Worm (Caenorhabditis elegans): Measurements from ENCODE around the gene H41C03.2.

- peak; percentile 96 for TF ChIP-seq aly-2 (tag; optimal IDR thresholded peaks at IDR 0.05)
- peak; percentile 87 for TF ChIP-seq fos-1 (tag; optimal IDR thresholded peaks at IDR 0.05)
- TF ChIP-seq zag-1 (tag; optimal IDR thresholded peaks at IDR 0.05), result peak; percentile 95
- peak; percentile 94 for TF ChIP-seq pqm-1 (tag; optimal IDR thresholded peaks at IDR 0.05)
- peak; percentile 74 for TF ChIP-seq unc-62 (GFP tag; optimal IDR thresholded peaks at IDR 0.05)
- peak; percentile 100 for TF ChIP-seq snpc-4 (tag; optimal IDR thresholded peaks at IDR 0.05)
- no peak for TF ChIP-seq ztf-11 (tag; optimal IDR thresholded peaks at IDR 0.05)
- TF ChIP-seq ceh-82 (tag; optimal IDR thresholded peaks at IDR 0.05), result peak; percentile 96
- peak; percentile 73 for TF ChIP-seq ZK546.5 (tag; optimal IDR thresholded peaks at IDR 0.05)
- TF ChIP-seq elt-2 (tag; optimal IDR thresholded peaks at IDR 0.05), result peak; percentile 99
- peak; percentile 85 for TF ChIP-seq elt-1 (tag; optimal IDR thresholded peaks at IDR 0.05)
- TF ChIP-seq nhr-77 (tag; optimal IDR thresholded peaks at IDR 0.05), result peak; percentile 96
- peak; percentile 62 for TF ChIP-seq ceh-16 (tag; optimal IDR thresholded peaks at IDR 0.05)
These were observed 7.2 kb downstream of the H41C03.2 start for ce11 chrII:5844694-5845129.

Measured in whole organism, L3 larva.